Worm (Caenorhabditis elegans): Measurements from ENCODE around the gene fbxa-133.
"Not testable (repeated sequence)": the region's sequence is repeated elsewhere in the genome, so short reads cannot be mapped to it uniquely, and the experiment has no call there.

DNA sequence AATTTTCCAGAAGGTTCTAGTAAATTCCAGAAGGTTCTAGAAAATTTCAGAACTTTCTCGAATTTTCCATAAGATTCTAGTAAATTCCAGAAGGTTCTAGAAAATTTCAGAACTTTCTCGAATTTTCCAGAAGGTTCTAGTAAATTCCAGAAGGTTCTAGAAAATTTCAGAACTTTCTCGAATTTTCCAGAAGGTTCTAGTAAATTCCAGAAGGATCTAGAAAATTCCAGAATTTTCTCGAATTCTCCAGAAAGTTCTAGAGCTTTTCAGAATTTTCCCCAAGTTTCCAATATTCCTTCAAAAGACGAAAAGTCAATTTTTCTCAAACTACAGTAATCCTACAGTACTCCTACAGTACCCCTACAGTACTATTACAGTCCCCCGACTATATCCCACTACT, 34.2 kb downstream of the fbxa-133 start:
- not testable (repeated sequence) for TF ChIP-seq lir-1 (GFP tag; conservative IDR thresholded peaks at IDR 0.05); madf-10 (tag; optimal IDR thresholded peaks at IDR 0.05); unc-62 (GFP tag; optimal IDR thresholded peaks at IDR 0.05); nhr-27 (tag; optimal IDR thresholded peaks at IDR 0.05); lag-1 (GFP tag; IDR thresholded peaks at IDR 0.05); ama-1 (optimal IDR thresholded peaks at IDR 0.05); ama-1 (GFP tag; optimal IDR thresholded peaks at IDR 0.05); nhr-80 (tag; optimal IDR thresholded peaks at IDR 0.05); nhr-179 (tag; optimal IDR thresholded peaks at IDR 0.05); snpc-4 (GFP tag; optimal IDR thresholded peaks at IDR 0.05); snpc-4 (tag; optimal IDR thresholded peaks at IDR 0.05); rcor-1 (GFP tag; IDR thresholded peaks at IDR 0.05); let-526 (GFP tag; IDR thresholded peaks at IDR 0.05); Y56A3A.18 (GFP tag; IDR thresholded peaks at IDR 0.05); snpc-1.1 (tag; optimal IDR thresholded peaks at IDR 0.05; ENCODE audit: insufficient read depth); Y95B8A.8 (GFP tag; IDR thresholded peaks at IDR 0.05)
